Worm (Caenorhabditis elegans): ENCODE measurements around the gene ptr-8.

DNA sequence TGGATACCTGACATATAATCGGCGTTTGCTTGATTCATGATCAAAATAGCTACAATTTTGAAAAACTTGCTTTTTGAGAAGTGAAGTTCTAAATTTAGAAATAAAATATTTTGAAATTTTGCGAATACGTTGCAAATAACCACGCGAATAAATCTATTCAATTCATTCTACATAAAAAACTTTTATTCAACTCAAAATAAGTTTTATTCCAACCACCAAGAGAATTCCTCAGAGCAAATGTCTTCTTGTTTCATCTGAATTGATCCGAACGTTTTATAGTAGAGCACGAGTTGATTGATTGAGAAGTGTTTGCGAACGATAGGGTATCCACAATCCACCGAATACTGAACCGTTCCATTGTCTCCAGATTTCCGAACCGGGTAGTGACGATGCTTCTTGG is 26.7 kb downstream of the ptr-8 start, which contains the start of gene F44F4.9:
- TF ChIP-seq nhr-23 (tag; optimal IDR thresholded peaks at IDR 0.05) (no peak), nhr-10 (tag; optimal IDR thresholded peaks at IDR 0.05) (no peak), elt-3 (tag; optimal IDR thresholded peaks at IDR 0.05) (no peak), R02D3.7 (tag; optimal IDR thresholded peaks at IDR 0.05) (no peak), nhr-12 (tag; optimal IDR thresholded peaks at IDR 0.05) (no peak), ztf-4 (tag; optimal IDR thresholded peaks at IDR 0.05) (no peak), skn-1 (tag; optimal IDR thresholded peaks at IDR 0.05) (no peak), ama-1 (optimal IDR thresholded peaks at IDR 0.05) (no peak), snpc-4 (tag; optimal IDR thresholded peaks at IDR 0.05) (no peak)

Measured in whole organism, L2 larva.